Worm (Caenorhabditis elegans) whole organism, late embryonic: ENCODE measurements around the gene srx-58.

Experiments
- ceh-24 ChIP-seq: sonication (generic microtip); optimal IDR thresholded peaks from 2 replicates; lab custom pipeline; 2016; ENCODE audit warnings: mild to moderate bottlenecking, missing genetic modification characterization, missing compliant biosample characterization
- ceh-9 ChIP-seq: sonication (generic microtip); optimal IDR thresholded peaks from 2 replicates; lab custom pipeline; 2016; ENCODE audit warnings: mild to moderate bottlenecking, missing genetic modification characterization, inconsistent platforms, missing compliant biosample characterization
- fkh-10 ChIP-seq: fragments of 150-350 bp; optimal IDR thresholded peaks from 2 replicates; lab custom pipeline; 2014; ENCODE audit warnings: missing biosample characterization, missing genetic modification reagents, missing genetic modification characterization
- nhr-11 ChIP-seq: fragments of 150-350 bp; optimal IDR thresholded peaks from 2 replicates; lab custom pipeline; 2014; ENCODE audit warnings: missing biosample characterization, missing genetic modification characterization
- npax-4 ChIP-seq: sonication (generic microtip); optimal IDR thresholded peaks from 2 replicates; lab custom pipeline; 2016; ENCODE audit warnings: missing genetic modification characterization, missing compliant biosample characterization
- pag-3 ChIP-seq: sonication (generic microtip); optimal IDR thresholded peaks from 2 replicates; lab custom pipeline; 2016; ENCODE audit warnings: missing compliant biosample characterization, missing genetic modification characterization, borderline replicate concordance
- pax-1 ChIP-seq: fragments of 150-350 bp; optimal IDR thresholded peaks from 2 replicates; lab custom pipeline; 2014; ENCODE audit warnings: missing biosample characterization, missing genetic modification characterization
- pqm-1 ChIP-seq: sonication (generic microtip); optimal IDR thresholded peaks from 2 replicates; lab custom pipeline; 2016; ENCODE audit warnings: missing genetic modification characterization, missing compliant biosample characterization
- sox-4 ChIP-seq: sonication (generic microtip); optimal IDR thresholded peaks from 2 replicates; lab custom pipeline; 2017; ENCODE audit warnings: mild to moderate bottlenecking, missing genetic modification characterization, inconsistent platforms, missing compliant biosample characterization
- unc-55 ChIP-seq: sonication (generic microtip); optimal IDR thresholded peaks from 2 replicates; lab custom pipeline; 2017; ENCODE audit warnings: missing biosample characterization, missing genetic modification reagents, missing genetic modification characterization

DNA sequence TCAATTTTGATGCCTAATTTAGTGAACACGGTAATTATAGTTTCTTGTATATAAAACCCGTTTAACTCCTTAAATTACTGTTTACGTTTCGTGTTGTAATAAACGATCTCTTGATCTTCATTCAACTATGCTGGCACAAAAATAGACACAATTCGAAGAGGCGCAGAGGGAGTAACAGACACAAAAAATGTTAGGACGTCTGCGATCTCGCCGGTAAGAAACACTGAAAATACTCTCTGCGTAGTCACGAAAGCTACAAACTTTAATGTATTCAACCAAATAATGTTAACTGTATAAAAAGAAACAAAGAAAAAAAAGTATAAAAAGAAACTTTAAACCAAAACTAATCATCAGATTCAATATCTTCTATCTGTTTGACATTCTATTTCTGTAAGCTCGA, 28.4 kb downstream of the srx-58 start, which contains the start of gene dhs-23:
- no peak for TF ChIP-seq nhr-11 (tag; lab: Kevin White, UChicago)
- no peak for TF ChIP-seq fkh-10 (GFP tag; lab: Kevin White, UChicago)
- TF ChIP-seq unc-55: no peak
- no peak for TF ChIP-seq sox-4
- no peak for TF ChIP-seq pax-1 (tag; lab: Kevin White, UChicago)
- no peak for TF ChIP-seq pqm-1 (tag; lab: Kevin White, UChicago)
- no peak for TF ChIP-seq pag-3
- no peak for TF ChIP-seq ceh-24 (tag; lab: Kevin White, UChicago)
- TF ChIP-seq npax-4 (tag; lab: Kevin White, UChicago): no peak
- TF ChIP-seq ceh-9 (tag; lab: Kevin White, UChicago): no peak
